Fruit fly (Drosophila melanogaster) whole organism, adult: ENCODE results near the gene CG9550.

Source experiments
- CG11617 ChIP-seq: fragments of 200-800 bp; sonication (Bioruptor generic); optimal IDR thresholded peaks from 2 replicates; lab custom pipeline; 2017; ENCODE audit warnings: mild to moderate bottlenecking, missing biosample characterization, missing genetic modification reagents, missing genetic modification characterization
- CG12768 ChIP-seq: fragments of 200-800 bp; sonication (Bioruptor generic); optimal IDR thresholded peaks from 2 replicates; lab custom pipeline; 2017; ENCODE audit warnings: missing biosample characterization, missing genetic modification characterization, mild to moderate bottlenecking, moderate library complexity, missing genetic modification reagents
- CG14711 ChIP-seq: fragments of 200-800 bp; sonication (Bioruptor generic); optimal IDR thresholded peaks from 2 replicates; lab custom pipeline; 2018; ENCODE audit warnings: missing biosample characterization, mild to moderate bottlenecking, missing genetic modification characterization, moderate library complexity
- CG1620 ChIP-seq: fragments of 200-800 bp; sonication (Bioruptor generic); optimal IDR thresholded peaks from 2 replicates; lab custom pipeline; 2016; ENCODE audit warnings: missing biosample characterization, missing genetic modification characterization
- CG33017 ChIP-seq: fragments of 200-800 bp; sonication (Bioruptor generic); optimal IDR thresholded peaks from 2 replicates; lab custom pipeline; 2018; ENCODE audit warnings: missing biosample characterization, mild to moderate bottlenecking, missing genetic modification characterization, moderate library complexity
- CG5204 ChIP-seq: fragments of 200-800 bp; sonication (Bioruptor generic); optimal IDR thresholded peaks from 2 replicates; lab custom pipeline; 2016; ENCODE audit warnings: missing biosample characterization, missing genetic modification characterization
- CG7045 ChIP-seq: fragments of 200-800 bp; sonication (Bioruptor generic); optimal IDR thresholded peaks from 2 replicates; lab custom pipeline; 2017; ENCODE audit warnings: missing biosample characterization, mild to moderate bottlenecking, missing genetic modification characterization
- CG7101 ChIP-seq: fragments of 200-800 bp; sonication (Bioruptor generic); optimal IDR thresholded peaks from 2 replicates; lab custom pipeline; 2018; ENCODE audit warnings: missing biosample characterization, mild to moderate bottlenecking, missing genetic modification characterization, moderate library complexity
- Clk ChIP-seq: fragments of 200-800 bp; sonication (Bioruptor generic); optimal IDR thresholded peaks from 2 replicates; lab custom pipeline; 2017; ENCODE audit warnings: missing biosample characterization, missing genetic modification characterization
- Crg-1 ChIP-seq: fragments of 200-800 bp; sonication (Bioruptor generic); optimal IDR thresholded peaks from 2 replicates; lab custom pipeline; 2016; ENCODE audit warnings: missing biosample characterization, missing genetic modification characterization
- Hr96 ChIP-seq: fragments of 200-800 bp; sonication (Bioruptor generic); optimal IDR thresholded peaks from 2 replicates; lab custom pipeline; 2016; ENCODE audit warnings: missing biosample characterization, missing genetic modification characterization
- Mnt ChIP-seq: fragments of 200-800 bp; sonication (Bioruptor generic); optimal IDR thresholded peaks from 2 replicates; lab custom pipeline; 2016; ENCODE audit warnings: missing biosample characterization, mild to moderate bottlenecking, missing genetic modification characterization
- bab1 ChIP-seq: fragments of 200-800 bp; sonication (Bioruptor generic); optimal IDR thresholded peaks from 3 replicates; lab custom pipeline; 2019; ENCODE audit warnings: missing biosample characterization, mild to moderate bottlenecking, missing genetic modification characterization, moderate library complexity
- cic ChIP-seq: fragments of 200-800 bp; sonication (Bioruptor generic); optimal IDR thresholded peaks from 2 replicates; lab custom pipeline; 2017; ENCODE audit warnings: missing biosample characterization, mild to moderate bottlenecking, missing genetic modification characterization, moderate library complexity
- cnc ChIP-seq, 2 experiments: fragments of >200 bp; optimal IDR thresholded peaks; 2 replicates each; lab custom pipeline; 2017
- kay ChIP-seq: fragments of 200-800 bp; sonication (Bioruptor generic); peaks from one replicate; lab custom pipeline; 2016; ENCODE audit warnings: missing biosample characterization, missing genetic modification characterization, borderline replicate concordance
- ovo ChIP-seq: fragments of 200-800 bp; sonication (Bioruptor generic); optimal IDR thresholded peaks from 2 replicates; lab custom pipeline; 2016; ENCODE audit warnings: missing biosample characterization, missing genetic modification characterization
- pad ChIP-seq: fragments of 200-800 bp; sonication (Bioruptor generic); optimal IDR thresholded peaks from 3 replicates; lab custom pipeline; 2017; ENCODE audit warnings: missing biosample characterization, missing genetic modification characterization, mild to moderate bottlenecking, moderate library complexity, missing genetic modification reagents
- tj ChIP-seq: fragments of 200-800 bp; sonication (Bioruptor generic); optimal IDR thresholded peaks from 3 replicates; lab custom pipeline; 2017; ENCODE audit warnings: missing biosample characterization, mild to moderate bottlenecking, missing genetic modification characterization, moderate library complexity
- toe ChIP-seq: fragments of 200-800 bp; sonication (Bioruptor generic); optimal IDR thresholded peaks from 2 replicates; lab custom pipeline; 2016; ENCODE audit warnings: missing biosample characterization, missing genetic modification characterization

The CG9550 gene

dm6 chr2L:6455955-6456599 is 40.8 kb upstream of the CG9550 start, which contains the start of gene frj:
frj (plus strand) TSS chr2L:6456052.
- TF ChIP-seq CG1620 (GFP tag; lab: Kevin White, UChicago) (peak; percentile 56), CG11617 (GFP tag; lab: Kevin White, UChicago) (peak; percentile 2), ovo (GFP tag; lab: Kevin White, UChicago) (peak; percentile 43), Mnt (GFP tag; lab: Kevin White, UChicago) (peak; percentile 11), Hr96 (no peak), Crg-1 (GFP tag; lab: Kevin White, UChicago) (peak; percentile 33), CG14711 (tag; lab: Kevin White, UChicago) (peak; percentile 54), CG7101 (tag; lab: Kevin White, UChicago) (peak; percentile 56), toe (GFP tag; lab: Kevin White, UChicago) (peak; percentile 68), kay (no peak), CG7045 (GFP tag; lab: Kevin White, UChicago) (peak; percentile 20), tj (GFP tag; lab: Kevin White, UChicago) (peak; percentile 15), CG5204 (GFP tag; lab: Kevin White, UChicago) (no peak), CG12768 (GFP tag; lab: Kevin White, UChicago) (peak; percentile 47)

dm6 chr2L:6457583-6457982 is 39.3 kb upstream of the CG9550 start:
- TF ChIP-seq Mnt (GFP tag; lab: Kevin White, UChicago) = peak; percentile 2
- TF ChIP-seq Clk (GFP tag; lab: Kevin White, UChicago) = no peak

dm6 chr2L:6461497-6461896 is 35.4 kb upstream of the CG9550 start:
- no peak for TF ChIP-seq Crg-1 (GFP tag; lab: Kevin White, UChicago)
- TF ChIP-seq kay = peak; percentile 38

dm6 chr2L:6462259-6462658 is 34.6 kb upstream of the CG9550 start:
- no peak for TF ChIP-seq CG12768 (GFP tag; lab: Kevin White, UChicago)
- no peak for TF ChIP-seq Clk (GFP tag; lab: Kevin White, UChicago)
- TF ChIP-seq pad = no peak
- TF ChIP-seq CG33017 (tag; lab: Kevin White, UChicago) = no peak
- no peak for TF ChIP-seq CG5204 (GFP tag; lab: Kevin White, UChicago)
- TF ChIP-seq tj (GFP tag; lab: Kevin White, UChicago) = no peak
- no peak for TF ChIP-seq bab1
- no peak for TF ChIP-seq CG11617 (GFP tag; lab: Kevin White, UChicago)
- no peak for TF ChIP-seq ovo (GFP tag; lab: Kevin White, UChicago)
- TF ChIP-seq Mnt (GFP tag; lab: Kevin White, UChicago) = no peak
- no peak for TF ChIP-seq Crg-1 (GFP tag; lab: Kevin White, UChicago)

dm6 chr2L:6463392-6463791 is 33.5 kb upstream of the CG9550 start:
- TF ChIP-seq tj (GFP tag; lab: Kevin White, UChicago) = no peak
- TF ChIP-seq CG12768 (GFP tag; lab: Kevin White, UChicago) = no peak
- TF ChIP-seq pad = no peak
- TF ChIP-seq Hr96 = no peak
- TF ChIP-seq CG33017 (tag; lab: Kevin White, UChicago) = no peak
- TF ChIP-seq CG7101 (tag; lab: Kevin White, UChicago) = no peak
- TF ChIP-seq CG7045 (GFP tag; lab: Kevin White, UChicago) = no peak
- no peak for TF ChIP-seq CG1620 (GFP tag; lab: Kevin White, UChicago)
- TF ChIP-seq cic (GFP tag; lab: Kevin White, UChicago) = no peak
- no peak for TF ChIP-seq Crg-1 (GFP tag; lab: Kevin White, UChicago)
- TF ChIP-seq Clk (GFP tag; lab: Kevin White, UChicago) = no peak
- TF ChIP-seq cnc (optimal IDR thresholded peaks at IDR 0.05; lab: Kevin White, UChicago) = no peak

- TF ChIP-seq CG1620 (GFP tag; lab: Kevin White, UChicago) (no peak), CG33017 (tag; lab: Kevin White, UChicago) (no peak), CG11617 (GFP tag; lab: Kevin White, UChicago) (no peak), cic (GFP tag; lab: Kevin White, UChicago) (no peak), Mnt (GFP tag; lab: Kevin White, UChicago) (no peak), Hr96 (no peak), cnc (optimal IDR thresholded peaks at IDR 0.05; lab: Kevin White, UChicago) (no peak), Clk (GFP tag; lab: Kevin White, UChicago) (no peak), CG5204 (GFP tag; lab: Kevin White, UChicago) (no peak)
Observed at dm6 chr2L:6464270-6464669, 32.6 kb upstream of the CG9550 start.

dm6 chr2L:6464780-6465179 is 32.1 kb upstream of the CG9550 start:
- TF ChIP-seq CG33017 (tag; lab: Kevin White, UChicago) = no peak
- TF ChIP-seq CG12768 (GFP tag; lab: Kevin White, UChicago) = no peak
- no peak for TF ChIP-seq Hr96
- no peak for TF ChIP-seq CG14711 (tag; lab: Kevin White, UChicago)
- TF ChIP-seq CG7045 (GFP tag; lab: Kevin White, UChicago) = no peak
- TF ChIP-seq Clk (GFP tag; lab: Kevin White, UChicago) = no peak
- TF ChIP-seq toe (GFP tag; lab: Kevin White, UChicago) = no peak
- no peak for TF ChIP-seq cic (GFP tag; lab: Kevin White, UChicago)
- TF ChIP-seq bab1 = no peak
- TF ChIP-seq CG1620 (GFP tag; lab: Kevin White, UChicago) = no peak
- TF ChIP-seq CG5204 (GFP tag; lab: Kevin White, UChicago) = no peak
- TF ChIP-seq cnc (optimal IDR thresholded peaks at IDR 0.05; lab: Kevin White, UChicago) = no peak
- TF ChIP-seq CG7101 (tag; lab: Kevin White, UChicago) = no peak
- no peak for TF ChIP-seq ovo (GFP tag; lab: Kevin White, UChicago)
- TF ChIP-seq kay = no peak
- TF ChIP-seq Mnt (GFP tag; lab: Kevin White, UChicago) = no peak
- no peak for TF ChIP-seq Crg-1 (GFP tag; lab: Kevin White, UChicago)
